Worm (Caenorhabditis elegans): ENCODE data around the gene nuo-4.

The nuo-4 gene

DNA sequence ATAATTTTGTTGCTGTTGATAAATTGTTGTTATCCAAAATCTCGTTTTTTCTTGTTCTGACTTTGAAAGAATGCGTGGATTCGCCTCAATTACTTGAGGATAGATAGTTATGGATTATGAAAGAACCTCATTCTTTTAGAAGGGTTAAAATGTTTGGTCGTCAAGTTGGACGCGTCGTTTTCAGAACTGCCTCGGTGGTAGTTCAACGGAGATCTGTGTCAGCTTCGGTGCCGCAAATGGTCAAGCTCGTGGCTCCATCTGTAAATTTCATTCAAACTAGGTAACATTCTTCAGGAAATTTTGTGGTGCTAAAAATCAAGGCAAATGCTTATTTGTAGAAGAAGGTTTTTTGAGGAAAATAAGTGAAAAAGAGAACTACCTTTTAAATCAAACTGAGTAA, 22.0 kb upstream of the nuo-4 start, which contains the start of gene ndab-2 (continued):
- TF ChIP-seq fkh-3 (tag; optimal IDR thresholded peaks at IDR 0.05) (no peak), ekl-4 (GFP tag; IDR thresholded peaks at IDR 0.05) (peak; percentile 82), snpc-4 (GFP tag; optimal IDR thresholded peaks at IDR 0.05) (no peak), snpc-4 (tag; optimal IDR thresholded peaks at IDR 0.05) (peak in 1 of 4 experiments; percentile 5), ztf-3 (GFP tag; optimal IDR thresholded peaks at IDR 0.05) (no peak), mel-28 (tag; optimal IDR thresholded peaks at IDR 0.05; ENCODE audit: borderline replicate concordance) (no peak), lsy-27 (tag; optimal IDR thresholded peaks at IDR 0.05; ENCODE audit: borderline replicate concordance, insufficient read depth) (no peak), him-1 (tag; optimal IDR thresholded peaks at IDR 0.05) (no peak)

DNA sequence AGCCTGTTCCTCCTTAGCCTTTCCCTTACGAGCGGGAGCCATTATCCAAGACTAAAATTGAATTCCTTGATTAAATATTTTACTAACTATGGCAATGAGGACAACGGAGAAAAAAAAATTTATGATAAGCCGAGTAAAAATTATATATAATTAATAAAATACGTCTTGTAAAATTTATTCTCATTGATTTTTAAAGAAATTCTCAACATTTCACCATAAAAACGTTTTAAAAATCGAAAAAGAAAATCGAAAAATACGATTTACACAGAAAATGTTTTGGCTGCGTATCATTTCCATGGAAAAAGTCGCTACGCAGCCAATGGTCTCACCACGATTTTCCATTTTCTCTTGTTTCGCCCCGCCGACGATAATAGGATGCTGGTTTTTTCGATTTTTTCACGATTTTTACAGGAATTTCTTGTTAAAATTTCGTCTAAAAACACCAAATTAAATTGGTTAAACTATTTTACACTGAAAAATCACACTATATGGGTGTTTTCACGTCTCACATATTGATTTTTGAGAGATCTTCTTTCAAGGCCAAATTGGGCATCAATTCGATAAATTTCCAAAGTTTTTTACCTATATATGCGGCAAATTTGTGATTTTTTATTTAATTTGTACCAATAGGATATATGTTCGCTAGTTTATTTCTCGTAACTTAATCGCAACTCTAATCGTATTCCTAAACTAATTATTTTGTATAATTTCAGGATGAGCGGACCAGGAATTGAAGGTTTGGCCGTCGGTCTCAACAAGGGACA, 21.1 kb upstream of the nuo-4 start, which contains the start of the genes rps-14 and rpl-36:
Gene rps-14, minus strand, starts transcription at position 51 of the 764 bp plus-strand sequence.
Gene rpl-36, plus strand, starts transcription at position 714 of the 764 bp plus-strand sequence.
- no peak for TF ChIP-seq cebp-1 (GFP tag; IDR thresholded peaks at IDR 0.05)
- TF ChIP-seq cebp-1 (tag; optimal IDR thresholded peaks at IDR 0.05) = peak; percentile 77
- no peak for TF ChIP-seq ccch-3 (GFP tag; optimal IDR thresholded peaks at IDR 0.05)
- peak; percentile 13 for TF ChIP-seq lsl-1 (GFP tag; optimal IDR thresholded peaks at IDR 0.05)
- 0 out of 2 replicates have a peak, but pooled peaks have one; percentile 34 for TF ChIP-seq K11D2.4 (GFP tag; IDR thresholded peaks at IDR 0.05)
- peak; percentile 32 for TF ChIP-seq ztf-26 (tag; optimal IDR thresholded peaks at IDR 0.05)
- peak; percentile 98 for TF ChIP-seq F33H1.4 (GFP tag; IDR thresholded peaks at IDR 0.05)
- TF ChIP-seq him-1 (tag; optimal IDR thresholded peaks at IDR 0.05) = peak; percentile 17
- peak; percentile 34; the same call in 1 of the 2 replicates for TF ChIP-seq rcor-1 (GFP tag; IDR thresholded peaks at IDR 0.05)
- peak; percentile 47 for TF ChIP-seq K12H6.12 (tag; optimal IDR thresholded peaks at IDR 0.05)
- no peak for TF ChIP-seq hrde-1 (tag; optimal IDR thresholded peaks at IDR 0.05; ENCODE audit: borderline replicate concordance)
- TF ChIP-seq lsy-27 (tag; optimal IDR thresholded peaks at IDR 0.05; ENCODE audit: borderline replicate concordance, insufficient read depth) = no peak
- TF ChIP-seq repo-1 (tag; optimal IDR thresholded peaks at IDR 0.05) = no peak
- TF ChIP-seq F23B12.7 (tag; optimal IDR thresholded peaks at IDR 0.05; ENCODE audit: insufficient read depth) = peak; percentile 96
- TF ChIP-seq ceh-100 (GFP tag; IDR thresholded peaks at IDR 0.05) = peak; percentile 61
- TF ChIP-seq B0336.3 (GFP tag; IDR thresholded peaks at IDR 0.05) = peak; percentile 29; the same call in 1 of the 2 replicates
- 0 out of 2 replicates have a peak, but pooled peaks have one; percentile 28 for TF ChIP-seq Y53G8AR.9 (GFP tag; conservative IDR thresholded peaks at IDR 0.05)
- no peak for TF ChIP-seq zfh-2 (GFP tag; conservative IDR thresholded peaks at IDR 0.05)
- peak; percentile 84 for TF ChIP-seq mcd-1 (GFP tag; IDR thresholded peaks at IDR 0.05)
- TF ChIP-seq lin-35 (GFP tag; optimal IDR thresholded peaks at IDR 0.05) = peak in 1 of 3 experiments; percentile 86
- no peak for TF ChIP-seq Y79H2A.3 (GFP tag; conservative IDR thresholded peaks at IDR 0.05)
- peak; percentile 26 for TF ChIP-seq F49E8.2 (tag; optimal IDR thresholded peaks at IDR 0.05; ENCODE audit: insufficient read depth)
- TF ChIP-seq pbrm-1 (GFP tag; IDR thresholded peaks at IDR 0.05) = peak; percentile 69
- peak; percentile 40 for TF ChIP-seq snpc-1.1 (tag; optimal IDR thresholded peaks at IDR 0.05; ENCODE audit: insufficient read depth)
- TF ChIP-seq lin-26 (GFP tag; IDR thresholded peaks at IDR 0.05) = no peak
- TF ChIP-seq dox-1 (GFP tag; IDR thresholded peaks at IDR 0.05) = peak; percentile 41; the same call in 1 of the 2 replicates
- TF ChIP-seq madf-6 (GFP tag; IDR thresholded peaks at IDR 0.05) = peak; percentile 70
- peak; percentile 60 for TF ChIP-seq attf-5 (GFP tag; optimal IDR thresholded peaks at IDR 0.05)
- peak; percentile 62; the same call in 1 of the 2 replicates for TF ChIP-seq ceh-91 (GFP tag; IDR thresholded peaks at IDR 0.05)
- TF ChIP-seq madf-10 (tag; optimal IDR thresholded peaks at IDR 0.05) = peak; percentile 2
- peak; percentile 60 for TF ChIP-seq efl-1 (GFP tag; optimal IDR thresholded peaks at IDR 0.05)
- TF ChIP-seq nhr-80 (tag; optimal IDR thresholded peaks at IDR 0.05) = no peak
- TF ChIP-seq nfyb-1 (GFP tag; IDR thresholded peaks at IDR 0.05) = 0 out of 2 replicates have a peak, but pooled peaks have one; percentile 47
- TF ChIP-seq let-607 (tag; optimal IDR thresholded peaks at IDR 0.05) = peak in 1 of 2 experiments; percentile 45
- no peak for TF ChIP-seq ceh-79 (tag; optimal IDR thresholded peaks at IDR 0.05)
- peak; percentile 82 for TF ChIP-seq lin-40 (tag; optimal IDR thresholded peaks at IDR 0.05)
- TF ChIP-seq snpc-3.4 (tag; optimal IDR thresholded peaks at IDR 0.05) = peak; percentile 70

All from whole organism, young adult.